Fruit fly (Drosophila melanogaster) whole organism, embryonic: Measurements from ENCODE around the gene nop5.

Experiments
- CG10274 ChIP-seq: fragments of 200-800 bp; sonication (Bioruptor generic); optimal IDR thresholded peaks from 3 replicates; lab custom pipeline; 2017; ENCODE audit warnings: missing biosample characterization, mild to moderate bottlenecking, missing genetic modification characterization
- CG10565 ChIP-seq: fragments of 200-800 bp; sonication (Bioruptor generic); optimal IDR thresholded peaks from 3 replicates; lab custom pipeline; 2016; ENCODE audit warnings: missing biosample characterization, mild to moderate bottlenecking, missing genetic modification characterization
- CG11398 ChIP-seq: fragments of 200-800 bp; sonication (Bioruptor generic); optimal IDR thresholded peaks from 2 replicates; lab custom pipeline; 2016; ENCODE audit warnings: missing biosample characterization, missing genetic modification characterization
- CG13775 ChIP-seq: fragments of 200-800 bp; sonication (Bioruptor generic); optimal IDR thresholded peaks from 3 replicates; lab custom pipeline; 2017; ENCODE audit warnings: missing biosample characterization, mild to moderate bottlenecking, missing genetic modification characterization
- CG14710 ChIP-seq: fragments of 200-800 bp; sonication (Bioruptor generic); optimal IDR thresholded peaks from 3 replicates; lab custom pipeline; 2019; ENCODE audit warnings: missing biosample characterization, mild to moderate bottlenecking, missing genetic modification characterization, moderate library complexity
- CG15073 ChIP-seq: fragments of 200-800 bp; sonication (Bioruptor generic); optimal IDR thresholded peaks from 2 replicates; lab custom pipeline; 2016; ENCODE audit warnings: missing biosample characterization, missing genetic modification characterization
- CG17802 ChIP-seq: fragments of 200-800 bp; sonication (Bioruptor generic); optimal IDR thresholded peaks from 2 replicates; lab custom pipeline; 2018; ENCODE audit warnings: missing biosample characterization, mild to moderate bottlenecking, missing genetic modification characterization, moderate library complexity
- CG32532 ChIP-seq: fragments of 200-800 bp; sonication (Bioruptor generic); IDR thresholded peaks from 2 replicates; pipeline ENCODE4 v1.3.6; 2022; ENCODE audit warnings: missing biosample characterization, missing genetic modification characterization
- CG33213 ChIP-seq: fragments of 200-800 bp; sonication (Bioruptor generic); optimal IDR thresholded peaks from 3 replicates; lab custom pipeline; 2016; ENCODE audit warnings: missing biosample characterization, missing genetic modification characterization
- CG34376 ChIP-seq: fragments of 200-800 bp; sonication (Bioruptor generic); optimal IDR thresholded peaks from 2 replicates; lab custom pipeline; 2018; ENCODE audit warnings: missing biosample characterization, mild to moderate bottlenecking, missing genetic modification characterization
- CG42726 ChIP-seq: fragments of 200-800 bp; sonication (Bioruptor generic); IDR thresholded peaks from 2 replicates; pipeline ENCODE4 v1.3.6; 2022; ENCODE audit warnings: missing biosample characterization, missing genetic modification characterization; ENCODE audit not compliant: partially characterized antibody
- CG4617 ChIP-seq: fragments of 200-800 bp; sonication (Bioruptor generic); optimal IDR thresholded peaks from 3 replicates; lab custom pipeline; 2016; ENCODE audit warnings: missing biosample characterization, missing genetic modification characterization, borderline replicate concordance
- CG4707 ChIP-seq: fragments of 200-800 bp; sonication (Bioruptor generic); optimal IDR thresholded peaks from 2 replicates; lab custom pipeline; 2018; ENCODE audit warnings: missing biosample characterization, mild to moderate bottlenecking, missing genetic modification characterization, moderate library complexity
- CG6813 ChIP-seq: fragments of 200-800 bp; sonication (Bioruptor generic); optimal IDR thresholded peaks from 2 replicates; lab custom pipeline; 2017; ENCODE audit warnings: missing biosample characterization, missing genetic modification characterization, mild to moderate bottlenecking, moderate library complexity, missing genetic modification reagents
- CG7987 ChIP-seq: fragments of 200-800 bp; sonication (Bioruptor generic); optimal IDR thresholded peaks from 2 replicates; lab custom pipeline; 2018; ENCODE audit warnings: missing biosample characterization, mild to moderate bottlenecking, missing genetic modification characterization, moderate library complexity
- CG8388 ChIP-seq: fragments of 200-800 bp; sonication (Bioruptor generic); optimal IDR thresholded peaks from 2 replicates; lab custom pipeline; 2019; ENCODE audit warnings: missing biosample characterization, mild to moderate bottlenecking, missing genetic modification characterization, moderate library complexity
- CG9609 ChIP-seq: fragments of 200-800 bp; sonication (Bioruptor generic); optimal IDR thresholded peaks from 3 replicates; lab custom pipeline; 2016; ENCODE audit warnings: missing biosample characterization, missing genetic modification characterization
- Dref ChIP-seq: fragments of 200-800 bp; sonication (Bioruptor generic); IDR thresholded peaks from 2 replicates; pipeline ENCODE4 v1.3.6; 2022; ENCODE audit warnings: missing biosample characterization, missing genetic modification characterization
- Gsc ChIP-seq: fragments of 200-800 bp; sonication (Bioruptor generic); IDR thresholded peaks from 2 replicates; pipeline ENCODE4 v1.3.6; 2022; ENCODE audit warnings: missing biosample characterization, missing genetic modification characterization
- H15 ChIP-seq: fragments of 200-800 bp; sonication (Bioruptor generic); IDR thresholded peaks from 3 replicates; pipeline ENCODE4 v1.3.6; 2022; ENCODE audit warnings: missing biosample characterization, missing genetic modification characterization
- Hr3 ChIP-seq: fragments of 200-800 bp; sonication (Bioruptor generic); optimal IDR thresholded peaks from 3 replicates; lab custom pipeline; 2016; ENCODE audit warnings: missing biosample characterization, missing genetic modification characterization
- Hr39 ChIP-seq: fragments of >200 bp; optimal IDR thresholded peaks from 2 replicates; lab custom pipeline; 2017
- NfI ChIP-seq: fragments of 200-800 bp; sonication (Bioruptor generic); optimal IDR thresholded peaks from 3 replicates; lab custom pipeline; 2018; ENCODE audit warnings: missing biosample characterization, mild to moderate bottlenecking, missing genetic modification characterization, moderate library complexity
- Oaz ChIP-seq: fragments of 200-800 bp; sonication (Bioruptor generic); IDR thresholded peaks from 2 replicates; pipeline ENCODE4 v1.3.6; 2022; ENCODE audit warnings: missing biosample characterization, missing genetic modification characterization
- Sox100B ChIP-seq: fragments of 200-800 bp; sonication (Bioruptor generic); optimal IDR thresholded peaks from 3 replicates; lab custom pipeline; 2018; ENCODE audit warnings: missing biosample characterization, mild to moderate bottlenecking, missing genetic modification characterization
- Spps ChIP-seq: fragments of 200-800 bp; sonication (Bioruptor generic); optimal IDR thresholded peaks from 2 replicates; lab custom pipeline; 2018; ENCODE audit warnings: missing biosample characterization, mild to moderate bottlenecking, missing genetic modification characterization
- Tbp ChIP-seq: fragments of >200 bp; optimal IDR thresholded peaks from 2 replicates; lab custom pipeline; 2018; ENCODE audit warnings: missing biosample characterization, missing genetic modification characterization
- Usf ChIP-seq: fragments of 200-800 bp; sonication (Bioruptor generic); optimal IDR thresholded peaks from 2 replicates; lab custom pipeline; 2017; ENCODE audit warnings: missing genotype, missing biosample characterization, missing genetic modification characterization
- Xrp1 ChIP-seq: fragments of 200-800 bp; sonication (Bioruptor generic); IDR thresholded peaks from 2 replicates; pipeline ENCODE4 v1.3.6; 2022; ENCODE audit warnings: missing biosample characterization, missing genetic modification characterization
- ato ChIP-seq: fragments of 200-800 bp; sonication (Bioruptor generic); IDR thresholded peaks from 2 replicates; pipeline ENCODE4 v1.3.6; 2022; ENCODE audit warnings: missing biosample characterization, missing genetic modification characterization; ENCODE audit not compliant: partially characterized antibody
- bigmax ChIP-seq: fragments of 200-800 bp; sonication (Bioruptor generic); optimal IDR thresholded peaks from 2 replicates; lab custom pipeline; 2018; ENCODE audit warnings: missing biosample characterization, mild to moderate bottlenecking, missing genetic modification characterization
- crol ChIP-seq: fragments of 200-800 bp; sonication (Bioruptor generic); IDR thresholded peaks from 2 replicates; pipeline ENCODE4 v1.3.6; 2022; ENCODE audit warnings: missing biosample characterization, missing genetic modification characterization
- dan ChIP-seq: fragments of 200-800 bp; sonication (Bioruptor generic); IDR thresholded peaks from 2 replicates; pipeline ENCODE4 v1.3.6; 2022; ENCODE audit warnings: missing biosample characterization, missing genetic modification characterization
- dmrt99B ChIP-seq: fragments of 200-800 bp; sonication (Bioruptor generic); optimal IDR thresholded peaks from 2 replicates; lab custom pipeline; 2018; ENCODE audit warnings: missing biosample characterization, mild to moderate bottlenecking, missing genetic modification characterization, moderate library complexity
- dysf ChIP-seq: fragments of 200-800 bp; sonication (Bioruptor generic); IDR thresholded peaks from 3 replicates; pipeline ENCODE4 v1.3.6; 2022; ENCODE audit warnings: missing biosample characterization, missing genetic modification characterization
- ewg ChIP-seq: fragments of 200-800 bp; sonication (Bioruptor generic); optimal IDR thresholded peaks from 3 replicates; lab custom pipeline; 2017; ENCODE audit warnings: mild to moderate bottlenecking, missing biosample characterization, missing genetic modification reagents, missing genetic modification characterization
- fd3F ChIP-seq: fragments of 200-800 bp; sonication (Bioruptor generic); optimal IDR thresholded peaks from 2 replicates; lab custom pipeline; 2018; ENCODE audit warnings: missing biosample characterization, mild to moderate bottlenecking, missing genetic modification characterization, moderate library complexity
- jigr1 ChIP-seq: fragments of 200-800 bp; sonication (Bioruptor generic); IDR thresholded peaks from 3 replicates; pipeline ENCODE4 v1.3.6; 2022; ENCODE audit warnings: missing biosample characterization, missing genetic modification characterization
- kni ChIP-seq: fragments of 200-800 bp; sonication (Bioruptor generic); optimal IDR thresholded peaks from 3 replicates; lab custom pipeline; 2017; ENCODE audit warnings: mild to moderate bottlenecking, missing biosample characterization, missing genetic modification reagents, missing genetic modification characterization
- lov ChIP-seq, 2 experiments: fragments of 200-800 bp in 1 of 2; fragments of >200 bp in 1 of 2; sonication (Bioruptor generic) in 1 of 2; IDR thresholded peaks in 1 of 2; optimal IDR thresholded peaks in 1 of 2; 2 replicates in 1 of 2; 3 replicates in 1 of 2; pipeline versions ENCODE4 v1.3.6 to Lab custom; 2017 to 2022; ENCODE audit warnings: missing biosample characterization in 1 of 2, missing genetic modification characterization in 1 of 2
- pan ChIP-seq, 4 experiments: fragments of >200 bp in 3 of 4; fragments of 200-800 bp in 1 of 4; sonication (Bioruptor generic) in 1 of 4; optimal IDR thresholded peaks in 3 of 4; IDR thresholded peaks in 1 of 4; 2 replicates each; pipeline versions ENCODE4 v1.3.6 to Lab custom; 2017 to 2022; ENCODE audit warnings: missing biosample characterization in 2 of 4, missing genetic modification characterization in 2 of 4, mixed read lengths in 1 of 4
- pita ChIP-seq: fragments of 200-800 bp; sonication (Bioruptor generic); optimal IDR thresholded peaks from 2 replicates; lab custom pipeline; 2017; ENCODE audit warnings: missing biosample characterization, mild to moderate bottlenecking, missing genetic modification characterization
- psq ChIP-seq: fragments of 200-800 bp; sonication (Bioruptor generic); optimal IDR thresholded peaks from 2 replicates; lab custom pipeline; 2017; ENCODE audit warnings: missing biosample characterization, missing genetic modification characterization
- row ChIP-seq: fragments of 200-800 bp; sonication (Bioruptor generic); IDR thresholded peaks from 3 replicates; pipeline ENCODE4 v1.3.6; 2022; ENCODE audit warnings: missing biosample characterization, missing genetic modification characterization
- sd ChIP-seq: fragments of 200-800 bp; sonication (Bioruptor generic); optimal IDR thresholded peaks from 3 replicates; lab custom pipeline; 2018; ENCODE audit warnings: missing biosample characterization, mild to moderate bottlenecking, missing genetic modification characterization, moderate library complexity
- sima ChIP-seq: fragments of 200-800 bp; sonication (Bioruptor generic); optimal IDR thresholded peaks from 2 replicates; lab custom pipeline; 2016; ENCODE audit warnings: missing biosample characterization, missing genetic modification characterization
- sna ChIP-seq: fragments of 200-800 bp; sonication (Bioruptor generic); IDR thresholded peaks from 2 replicates; pipeline ENCODE4 v1.3.6; 2022; ENCODE audit warnings: missing biosample characterization, missing genetic modification characterization; ENCODE audit not compliant: partially characterized antibody
- tap ChIP-seq: fragments of 200-800 bp; optimal IDR thresholded peaks from 3 replicates; lab custom pipeline; 2019; ENCODE audit warnings: missing biosample characterization, mild to moderate bottlenecking, missing genetic modification characterization, moderate library complexity
- zen ChIP-seq: fragments of 200-800 bp; sonication (Bioruptor generic); optimal IDR thresholded peaks from 3 replicates; lab custom pipeline; 2018; ENCODE audit warnings: missing biosample characterization, mild to moderate bottlenecking, missing genetic modification characterization, moderate library complexity

The nop5 gene

dm6 chr2L:6950096-6950495 is 31.6 kb upstream of the nop5 start, which contains the start of the genes Gas41 and SA1 (continued):
- TF ChIP-seq ato (GFP tag; lab: Robert Waterston, UW) (peak; percentile 57; the same call in 1 of the 2 replicates), Hr3 (GFP tag; lab: Kevin White, UChicago) (peak; percentile 94), CG17802 (tag; lab: Kevin White, UChicago) (peak; percentile 52), zen (tag; lab: Kevin White, UChicago) (peak; percentile 95), CG13775 (GFP tag; lab: Kevin White, UChicago) (peak; percentile 100), dan (peak; percentile 62; the same call in 1 of the 2 replicates), pita (GFP tag; lab: Kevin White, UChicago) (no peak), CG15073 (GFP tag; lab: Kevin White, UChicago) (no peak), CG32532 (GFP tag; lab: Robert Waterston, UW) (peak; percentile 95), Usf (no peak), CG6813 (GFP tag; lab: Kevin White, UChicago) (peak; percentile 40), bigmax (no peak), CG34376 (GFP tag; lab: Kevin White, UChicago) (peak; percentile 49), CG11398 (GFP tag; lab: Kevin White, UChicago) (no peak), sd (no peak), Hr39 (lab: Kevin White, UChicago) (no peak), psq (peak; percentile 12), CG4617 (GFP tag; lab: Kevin White, UChicago) (peak; percentile 92), crol (GFP tag; lab: Robert Waterston, UW) (no peak), pan (optimal IDR thresholded peaks at IDR 0.05; lab: Kevin White, UChicago) (no peak), pan (GFP tag; optimal IDR thresholded peaks at IDR 0.05 in 1 of 2, IDR thresholded peaks at IDR 0.05 in 1 of 2) (peak in 1 of 2 experiments; percentile 92), Sox100B (GFP tag; lab: Kevin White, UChicago) (no peak), Dref (GFP tag; lab: Robert Waterston, UW) (peak; percentile 76), H15 (GFP tag; lab: Robert Waterston, UW) (no peak; the same call in 1 of the 3 replicates), Tbp (GFP tag; lab: Kevin White, UChicago) (no peak), sna (GFP tag; lab: Robert Waterston, UW) (peak; percentile 78), dmrt99B (tag; lab: Kevin White, UChicago) (no peak), Spps (tag; lab: Kevin White, UChicago) (peak; percentile 87), CG9609 (GFP tag; lab: Kevin White, UChicago) (peak; percentile 47), Oaz (GFP tag; lab: Robert Waterston, UW) (no peak), CG33213 (GFP tag; lab: Kevin White, UChicago) (peak; percentile 38), dysf (GFP tag; lab: Robert Waterston, UW) (no peak), Gsc (no peak), CG10565 (no peak), Xrp1 (GFP tag; lab: Robert Waterston, UW) (peak; percentile 94), lov (optimal IDR thresholded peaks at IDR 0.05; lab: Kevin White, UChicago) (no peak), lov (GFP tag; IDR thresholded peaks at IDR 0.05; lab: Robert Waterston, UW) (0 out of 3 replicates have a peak, but pooled peaks have one; percentile 65), CG8388 (GFP tag; lab: Kevin White, UChicago) (peak; percentile 93), row (GFP tag; lab: Robert Waterston, UW) (peak; percentile 98), CG10274 (no peak), CG7987 (GFP tag; lab: Kevin White, UChicago) (peak; percentile 76), CG14710 (tag; lab: Kevin White, UChicago) (peak; percentile 96), fd3F (no peak), kni (no peak), CG4707 (GFP tag; lab: Kevin White, UChicago) (peak; percentile 52), sima (GFP tag; lab: Kevin White, UChicago) (no peak), CG42726 (GFP tag; lab: Robert Waterston, UW) (0 out of 2 replicates have a peak, but pooled peaks have one; percentile 57), tap (tag; lab: Kevin White, UChicago) (no peak), NfI (GFP tag; lab: Kevin White, UChicago) (no peak), ewg (GFP tag; lab: Kevin White, UChicago) (peak; percentile 33), jigr1 (GFP tag; lab: Robert Waterston, UW) (peak; percentile 28; the same call in 1 of the 3 replicates)
